Worm (Caenorhabditis elegans) whole organism, L2 larva: ENCODE results near the gene srj-39.

Experiments used
- C34F6.9 ChIP-seq: fragments of 150-350 bp; optimal IDR thresholded peaks from 2 replicates; lab custom pipeline; 2014; ENCODE audit warnings: missing biosample characterization, missing genetic modification characterization
- F13H6.1 ChIP-seq: sonication (generic microtip); optimal IDR thresholded peaks from 2 replicates; lab custom pipeline; 2016; ENCODE audit warnings: missing genetic modification characterization, missing compliant biosample characterization
- R02D3.7 ChIP-seq: fragments of 150-350 bp; optimal IDR thresholded peaks from 2 replicates; lab custom pipeline; 2014; ENCODE audit warnings: missing biosample characterization, missing genetic modification characterization
- ZK546.5 ChIP-seq: sonication (generic microtip); optimal IDR thresholded peaks from 2 replicates; lab custom pipeline; 2017; ENCODE audit warnings: missing biosample characterization, missing genetic modification characterization
- ama-1 ChIP-seq: fragments of 150-350 bp; optimal IDR thresholded peaks from 2 replicates; lab custom pipeline; 2018; ENCODE audit warnings: inconsistent platforms
- blmp-1 ChIP-seq: sonication (generic microtip); optimal IDR thresholded peaks from 2 replicates; lab custom pipeline; 2017; ENCODE audit warnings: missing genetic modification characterization, mild to moderate bottlenecking, missing compliant biosample characterization, antibody characterized with exemption, moderate library complexity; ENCODE audit not compliant: insufficient read depth
- crh-2 ChIP-seq: sonication (generic microtip); optimal IDR thresholded peaks from 2 replicates; lab custom pipeline; 2017; ENCODE audit warnings: missing biosample characterization, missing genetic modification characterization
- dmd-4 ChIP-seq: sonication (generic microtip); optimal IDR thresholded peaks from 2 replicates; lab custom pipeline; 2017; ENCODE audit warnings: missing biosample characterization, missing genetic modification characterization
- elt-1 ChIP-seq: fragments of 150-350 bp; optimal IDR thresholded peaks from 2 replicates; lab custom pipeline; 2014; ENCODE audit warnings: missing biosample characterization, missing genetic modification characterization
- elt-3 ChIP-seq: sonication (generic microtip); optimal IDR thresholded peaks from 2 replicates; lab custom pipeline; 2017; ENCODE audit warnings: missing biosample characterization, missing genetic modification characterization
- fos-1 ChIP-seq: fragments of 150-350 bp; optimal IDR thresholded peaks from 2 replicates; lab custom pipeline; 2014; ENCODE audit warnings: missing biosample characterization, missing genetic modification characterization
- gmeb-1 ChIP-seq: fragments of 150-350 bp; optimal IDR thresholded peaks from 2 replicates; lab custom pipeline; 2014; ENCODE audit warnings: missing biosample characterization, missing genetic modification characterization
- lin-11 ChIP-seq: fragments of 150-350 bp; sonication (generic microtip); optimal IDR thresholded peaks from 2 replicates; lab custom pipeline; 2014; ENCODE audit warnings: missing biosample characterization, missing genetic modification characterization, inconsistent platforms, mixed read lengths
- lin-13 ChIP-seq: fragments of 150-350 bp; optimal IDR thresholded peaks from 2 replicates; lab custom pipeline; 2014; ENCODE audit warnings: missing biosample characterization, missing genetic modification reagents, missing genetic modification characterization
- lsy-2 ChIP-seq, 2 experiments: fragments of 150-350 bp in 1 of 2; sonication (generic microtip) in 1 of 2; optimal IDR thresholded peaks; 2 replicates each; lab custom pipeline; 2014 to 2017; ENCODE audit warnings: missing biosample characterization in 2 of 2, missing genetic modification characterization in 2 of 2
- mab-5 ChIP-seq: fragments of 150-350 bp; optimal IDR thresholded peaks from 2 replicates; lab custom pipeline; 2014; ENCODE audit warnings: missing biosample characterization, missing genetic modification characterization
- mbf-1 ChIP-seq: sonication (generic microtip); optimal IDR thresholded peaks from 2 replicates; lab custom pipeline; 2017; ENCODE audit warnings: missing biosample characterization, missing genetic modification characterization
- mdl-1 ChIP-seq, 2 experiments: fragments of 150-350 bp in 1 of 2; sonication (generic microtip) in 1 of 2; optimal IDR thresholded peaks; 2 replicates each; lab custom pipeline; 2017; ENCODE audit warnings: missing biosample characterization in 2 of 2, missing genetic modification characterization in 2 of 2
- nhr-11 ChIP-seq: fragments of 150-350 bp; optimal IDR thresholded peaks from 2 replicates; lab custom pipeline; 2014; ENCODE audit warnings: missing biosample characterization, missing genetic modification characterization
- nhr-21 ChIP-seq: fragments of 150-350 bp; optimal IDR thresholded peaks from 2 replicates; lab custom pipeline; 2014; ENCODE audit warnings: missing biosample characterization, missing genetic modification characterization
- nhr-23 ChIP-seq: fragments of 150-350 bp; optimal IDR thresholded peaks from 2 replicates; lab custom pipeline; 2014; ENCODE audit warnings: missing biosample characterization, missing genetic modification reagents, missing genetic modification characterization
- nhr-237 ChIP-seq: fragments of 150-350 bp; optimal IDR thresholded peaks from 2 replicates; lab custom pipeline; 2014; ENCODE audit warnings: missing biosample characterization, missing genetic modification characterization
- nhr-25 ChIP-seq: fragments of 150-350 bp; sonication (generic microtip); optimal IDR thresholded peaks from 3 replicates; lab custom pipeline; 2014; ENCODE audit warnings: missing biosample characterization, missing genetic modification characterization
- nhr-6 ChIP-seq: fragments of 150-350 bp; optimal IDR thresholded peaks from 2 replicates; lab custom pipeline; 2014; ENCODE audit warnings: missing biosample characterization, missing genetic modification characterization
- nhr-77 ChIP-seq: fragments of 150-350 bp; optimal IDR thresholded peaks from 2 replicates; lab custom pipeline; 2014; ENCODE audit warnings: missing biosample characterization, missing genetic modification characterization
- peb-1 ChIP-seq: fragments of 150-350 bp; optimal IDR thresholded peaks from 2 replicates; lab custom pipeline; 2014; ENCODE audit warnings: missing biosample characterization, missing genetic modification characterization
- sem-4 ChIP-seq: fragments of 150-350 bp; optimal IDR thresholded peaks from 2 replicates; lab custom pipeline; 2014; ENCODE audit warnings: missing biosample characterization, missing genetic modification reagents, missing genetic modification characterization
- sma-3 ChIP-seq: sonication (generic microtip); optimal IDR thresholded peaks from 2 replicates; lab custom pipeline; 2016; ENCODE audit warnings: missing genetic modification reagents, missing genetic modification characterization, missing compliant biosample characterization
- sma-9 ChIP-seq, 2 experiments: fragments of 150-350 bp in 1 of 2; sonication (generic microtip) in 1 of 2; optimal IDR thresholded peaks; 2 replicates each; lab custom pipeline; 2014 to 2016; ENCODE audit warnings: missing genetic modification characterization in 2 of 2, mild to moderate bottlenecking in 1 of 2, missing biosample characterization in 1 of 2, missing compliant biosample characterization in 1 of 2, missing genetic modification reagents in 1 of 2, moderate library complexity in 1 of 2
- unc-39 ChIP-seq: fragments of 150-350 bp; optimal IDR thresholded peaks from 2 replicates; lab custom pipeline; 2014; ENCODE audit warnings: missing biosample characterization, missing genetic modification characterization
- unc-55 ChIP-seq: fragments of 150-350 bp; sonication (generic microtip); optimal IDR thresholded peaks from 3 replicates; lab custom pipeline; 2014; ENCODE audit warnings: missing biosample characterization, missing genetic modification reagents, missing genetic modification characterization
- unc-62 ChIP-seq: fragments of 150-350 bp; optimal IDR thresholded peaks from 2 replicates; lab custom pipeline; 2014; ENCODE audit warnings: missing biosample characterization, missing genetic modification reagents, missing genetic modification characterization
- ztf-1 ChIP-seq: fragments of 200-800 bp; sonication (Bioruptor generic); conservative IDR thresholded peaks from 2 replicates; pipeline ENCODE4 v1.3.6; 2022; ENCODE audit warnings: missing genetic modification characterization, missing compliant biosample characterization
- ztf-11 ChIP-seq: sonication (generic microtip); optimal IDR thresholded peaks from 2 replicates; lab custom pipeline; 2017; ENCODE audit warnings: missing biosample characterization, missing genetic modification characterization
- ztf-4 ChIP-seq: fragments of 150-350 bp; optimal IDR thresholded peaks from 2 replicates; lab custom pipeline; 2014; ENCODE audit warnings: missing biosample characterization, missing genetic modification characterization

Gene srj-39

ce11 chrV:4104298-4104697 is at the start of gene srj-39:
Gene srj-39, plus strand, starts transcription at chrV:4104598.
- TF ChIP-seq C34F6.9 (no peak), dmd-4 (no peak), crh-2 (no peak), peb-1 (tag; lab: Kevin White, UChicago) (no peak), nhr-6 (no peak), ZK546.5 (tag; lab: Kevin White, UChicago) (no peak), unc-39 (no peak), lsy-2 (tag; optimal IDR thresholded peaks at IDR 0.05; lab: Kevin White, UChicago) (no peak), nhr-11 (tag; lab: Kevin White, UChicago) (no peak), unc-55 (GFP tag; lab: Kevin White, UChicago) (no peak), ztf-4 (tag; lab: Kevin White, UChicago) (no peak), lin-13 (GFP tag; lab: Kevin White, UChicago) (no peak), nhr-23 (tag; lab: Kevin White, UChicago) (no peak), blmp-1 (tag; lab: Kevin White, UChicago) (no peak), mab-5 (tag; lab: Kevin White, UChicago) (no peak), elt-3 (no peak)
- TF ChIP-seq, all 48 proteins: peak for 0

ce11 chrV:4055025-4055424 is 49.4 kb upstream of the srj-39 start, which contains the start of gene djr-1.2:
Gene djr-1.2, minus strand, starts transcription at chrV:4055125.
- TF ChIP-seq crh-2 (no peak), nhr-6 (no peak), sma-3 (no peak), ztf-1 (GFP tag; lab: Robert Waterston, UW) (no peak), unc-39 (no peak), fos-1 (tag; lab: Kevin White, UChicago) (no peak), ama-1 (no peak), nhr-11 (tag; lab: Kevin White, UChicago) (no peak), peb-1 (tag; lab: Kevin White, UChicago) (no peak), F13H6.1 (tag; lab: Kevin White, UChicago) (no peak), mdl-1 (tag; optimal IDR thresholded peaks at IDR 0.05; lab: Kevin White, UChicago) (no peak), sem-4 (tag; lab: Kevin White, UChicago) (no peak), ZK546.5 (tag; lab: Kevin White, UChicago) (no peak), sma-9 (GFP tag; optimal IDR thresholded peaks at IDR 0.05; lab: Kevin White, UChicago) (no peak), sma-9 (tag; optimal IDR thresholded peaks at IDR 0.05; lab: Kevin White, UChicago) (no peak)

ce11 chrV:4056203-4056602 is 48.2 kb upstream of the srj-39 start:
- TF ChIP-seq dmd-4, result no peak
- no peak for TF ChIP-seq ztf-11 (tag; lab: Kevin White, UChicago)
- no peak for TF ChIP-seq nhr-25 (tag; lab: Kevin White, UChicago)
- no peak for TF ChIP-seq C34F6.9
- TF ChIP-seq nhr-77 (tag; lab: Kevin White, UChicago), result no peak
- TF ChIP-seq R02D3.7 (tag; lab: Kevin White, UChicago), result no peak
- TF ChIP-seq nhr-23 (tag; lab: Kevin White, UChicago), result no peak
- TF ChIP-seq nhr-21, result no peak
- no peak for TF ChIP-seq mbf-1
- TF ChIP-seq lin-13 (GFP tag; lab: Kevin White, UChicago), result no peak
- no peak for TF ChIP-seq ztf-4 (tag; lab: Kevin White, UChicago)
- no peak for TF ChIP-seq lin-11 (tag; lab: Kevin White, UChicago)
- no peak for TF ChIP-seq unc-62 (GFP tag; lab: Kevin White, UChicago)
- no peak for TF ChIP-seq nhr-11 (tag; lab: Kevin White, UChicago)
- TF ChIP-seq ama-1, result no peak
- no peak for TF ChIP-seq nhr-237 (tag; lab: Kevin White, UChicago)
- no peak for TF ChIP-seq elt-3

- TF ChIP-seq lsy-2 (tag; optimal IDR thresholded peaks at IDR 0.05; lab: Kevin White, UChicago), result peak; percentile 63 to 89
- peak; percentile 36 for TF ChIP-seq gmeb-1 (tag; lab: Kevin White, UChicago)
Observed at ce11 chrV:4063559-4064164, 40.7 kb upstream of the srj-39 start.

ce11 chrV:4073455-4073854 is 30.9 kb upstream of the srj-39 start, which contains the start of gene otpl-2:
Gene otpl-2, plus strand, starts transcription at chrV:4073755.
- TF ChIP-seq lsy-2 (tag; optimal IDR thresholded peaks at IDR 0.05; lab: Kevin White, UChicago), result no peak
- no peak for TF ChIP-seq sem-4 (tag; lab: Kevin White, UChicago)
- TF ChIP-seq elt-1, result no peak
- TF ChIP-seq, all 48 proteins: peak for 0
